Fruit fly (Drosophila melanogaster) whole organism, embryonic: ENCODE data around the gene CG7362.

ENCODE experiments used
- B-H2 ChIP-seq: fragments of 200-800 bp; sonication (Bioruptor generic); optimal IDR thresholded peaks from 2 replicates; lab custom pipeline; 2018; ENCODE audit warnings: missing biosample characterization, mild to moderate bottlenecking, missing genetic modification characterization
- CG11456 ChIP-seq: fragments of 200-800 bp; sonication (Bioruptor generic); IDR thresholded peaks from 3 replicates; pipeline ENCODE4 v1.3.6; 2022; ENCODE audit warnings: missing biosample characterization, missing genetic modification characterization
- CG11695 ChIP-seq: fragments of 200-800 bp; sonication (Bioruptor generic); IDR thresholded peaks from 3 replicates; pipeline ENCODE4 v1.3.6; 2022; ENCODE audit warnings: missing biosample characterization, missing genetic modification characterization
- CG12299 ChIP-seq: fragments of 200-800 bp; sonication (Bioruptor generic); optimal IDR thresholded peaks from 2 replicates; lab custom pipeline; 2018; ENCODE audit warnings: missing biosample characterization, mild to moderate bottlenecking, missing genetic modification characterization
- CG14710 ChIP-seq: fragments of 200-800 bp; sonication (Bioruptor generic); optimal IDR thresholded peaks from 3 replicates; lab custom pipeline; 2019; ENCODE audit warnings: missing biosample characterization, mild to moderate bottlenecking, missing genetic modification characterization, moderate library complexity
- CG15011 ChIP-seq: fragments of 200-800 bp; sonication (Bioruptor generic); optimal IDR thresholded peaks from 3 replicates; lab custom pipeline; 2018; ENCODE audit warnings: missing biosample characterization, mild to moderate bottlenecking, missing genetic modification characterization
- CG18262 ChIP-seq: fragments of 200-800 bp; optimal IDR thresholded peaks from 3 replicates; lab custom pipeline; 2019; ENCODE audit warnings: missing biosample characterization, mild to moderate bottlenecking, missing genetic modification characterization, moderate library complexity
- CG30020 ChIP-seq: fragments of 200-800 bp; optimal IDR thresholded peaks from 2 replicates; lab custom pipeline; 2019; ENCODE audit warnings: missing biosample characterization, mild to moderate bottlenecking, missing genetic modification characterization, moderate library complexity
- CG3163 ChIP-seq: fragments of 200-800 bp; sonication (Bioruptor generic); optimal IDR thresholded peaks from 3 replicates; lab custom pipeline; 2016; ENCODE audit warnings: missing biosample characterization, missing genetic modification characterization
- CG32767 ChIP-seq: fragments of 200-800 bp; sonication (Bioruptor generic); IDR thresholded peaks from 2 replicates; pipeline ENCODE4 v1.3.6; 2022; ENCODE audit warnings: missing biosample characterization, missing genetic modification characterization
- CG32772 ChIP-seq: fragments of 200-800 bp; sonication (Bioruptor generic); IDR thresholded peaks from 2 replicates; pipeline ENCODE4 v1.3.6; 2022; ENCODE audit warnings: missing biosample characterization, missing genetic modification characterization
- CG33557 ChIP-seq: fragments of 200-800 bp; sonication (Bioruptor generic); optimal IDR thresholded peaks from 2 replicates; lab custom pipeline; 2019; ENCODE audit warnings: missing biosample characterization, mild to moderate bottlenecking, missing genetic modification characterization, moderate library complexity
- CG42726 ChIP-seq: fragments of 200-800 bp; sonication (Bioruptor generic); IDR thresholded peaks from 2 replicates; pipeline ENCODE4 v1.3.6; 2022; ENCODE audit warnings: missing biosample characterization, missing genetic modification characterization; ENCODE audit not compliant: partially characterized antibody
- CG6689 ChIP-seq: fragments of 200-800 bp; sonication (Bioruptor generic); IDR thresholded peaks from 2 replicates; pipeline ENCODE4 v1.3.6; 2022; ENCODE audit warnings: missing biosample characterization, missing genetic modification characterization
- CG7357 ChIP-seq: fragments of 200-800 bp; sonication (Bioruptor generic); IDR thresholded peaks from 3 replicates; pipeline ENCODE4 v1.3.6; 2022; ENCODE audit warnings: missing biosample characterization, missing genetic modification characterization
- CG8944 ChIP-seq: fragments of 200-800 bp; sonication (Bioruptor generic); optimal IDR thresholded peaks from 3 replicates; lab custom pipeline; 2016; ENCODE audit warnings: missing biosample characterization, missing genetic modification characterization
- Dip3 ChIP-seq: fragments of 200-800 bp; sonication (Bioruptor generic); optimal IDR thresholded peaks from 3 replicates; lab custom pipeline; 2016; ENCODE audit warnings: missing biosample characterization, missing genetic modification characterization
- Drgx ChIP-seq: fragments of 200-800 bp; sonication (Bioruptor generic); IDR thresholded peaks from 2 replicates; pipeline ENCODE4 v1.3.6; 2022; ENCODE audit warnings: missing biosample characterization, missing genetic modification characterization
- E2f1 ChIP-seq: fragments of 200-800 bp; sonication (Bioruptor generic); IDR thresholded peaks from 2 replicates; pipeline ENCODE4 v1.3.6; 2022; ENCODE audit warnings: missing biosample characterization, missing genetic modification characterization
- H15 ChIP-seq: fragments of 200-800 bp; sonication (Bioruptor generic); IDR thresholded peaks from 3 replicates; pipeline ENCODE4 v1.3.6; 2022; ENCODE audit warnings: missing biosample characterization, missing genetic modification characterization
- Hr3 ChIP-seq: fragments of 200-800 bp; sonication (Bioruptor generic); optimal IDR thresholded peaks from 3 replicates; lab custom pipeline; 2016; ENCODE audit warnings: missing biosample characterization, missing genetic modification characterization
- MBD-R2 ChIP-seq: fragments of 200-800 bp; sonication (Bioruptor generic); IDR thresholded peaks from 2 replicates; pipeline ENCODE4 v1.3.6; 2022; ENCODE audit warnings: missing biosample characterization, missing genetic modification characterization
- Mad ChIP-seq: fragments of 200-800 bp; sonication (Bioruptor generic); optimal IDR thresholded peaks from 2 replicates; lab custom pipeline; 2016; ENCODE audit warnings: missing biosample characterization, missing genetic modification characterization
- Max ChIP-seq: fragments of 200-800 bp; sonication (Bioruptor generic); optimal IDR thresholded peaks from 2 replicates; lab custom pipeline; 2016; ENCODE audit warnings: missing biosample characterization, mild to moderate bottlenecking, missing genetic modification characterization
- Mrtf ChIP-seq: fragments of 200-800 bp; sonication (Bioruptor generic); IDR thresholded peaks from 3 replicates; pipeline ENCODE4 v1.3.6; 2022; ENCODE audit warnings: missing biosample characterization, missing genetic modification characterization
- Pdp1 ChIP-seq, 2 experiments: fragments of 200-800 bp; sonication (Bioruptor generic); optimal IDR thresholded peaks; 3 replicates each; lab custom pipeline; 2016; ENCODE audit warnings: missing biosample characterization in 2 of 2, missing genetic modification characterization in 2 of 2, mild to moderate bottlenecking in 1 of 2, moderate library complexity in 1 of 2
- Poxn ChIP-seq: fragments of 200-800 bp; sonication (Bioruptor generic); IDR thresholded peaks from 2 replicates; pipeline ENCODE4 v1.3.6; 2022; ENCODE audit warnings: missing biosample characterization, missing genetic modification characterization
- Ravus ChIP-seq: fragments of 200-800 bp; sonication (Bioruptor generic); IDR thresholded peaks from 2 replicates; pipeline ENCODE4 v1.3.6; 2022; ENCODE audit warnings: missing biosample characterization, missing genetic modification characterization
- Rfx ChIP-seq: fragments of 200-800 bp; sonication (Bioruptor generic); IDR thresholded peaks from 2 replicates; pipeline ENCODE4 v1.3.6; 2022; ENCODE audit warnings: missing biosample characterization, missing genetic modification characterization
- Six4 ChIP-seq: fragments of 200-800 bp; sonication (Bioruptor generic); optimal IDR thresholded peaks from 2 replicates; lab custom pipeline; 2016; ENCODE audit warnings: missing biosample characterization, missing genetic modification characterization
- Sry-β ChIP-seq: fragments of 200-800 bp; sonication (Bioruptor generic); optimal IDR thresholded peaks from 2 replicates; lab custom pipeline; 2018; ENCODE audit warnings: missing biosample characterization, mild to moderate bottlenecking, missing genetic modification characterization, moderate library complexity
- aop ChIP-seq: fragments of 200-800 bp; sonication (Bioruptor generic); IDR thresholded peaks from 2 replicates; pipeline ENCODE4 v1.3.6; 2022; ENCODE audit warnings: missing biosample characterization, missing genetic modification characterization
- ap ChIP-seq: fragments of 200-800 bp; sonication (Bioruptor generic); IDR thresholded peaks from 2 replicates; pipeline ENCODE4 v1.3.6; 2022; ENCODE audit warnings: missing biosample characterization, missing genetic modification characterization
- cg ChIP-seq: fragments of 200-800 bp; sonication (Bioruptor generic); optimal IDR thresholded peaks from 3 replicates; lab custom pipeline; 2019; ENCODE audit warnings: missing biosample characterization, mild to moderate bottlenecking, missing genetic modification characterization, moderate library complexity
- chn ChIP-seq: fragments of 200-800 bp; sonication (Bioruptor generic); optimal IDR thresholded peaks from 2 replicates; lab custom pipeline; 2016; ENCODE audit warnings: missing biosample characterization, missing genetic modification characterization
- dm ChIP-seq: fragments of 200-800 bp; sonication (Bioruptor generic); optimal IDR thresholded peaks from 3 replicates; lab custom pipeline; 2016; ENCODE audit warnings: missing biosample characterization, missing genetic modification characterization
- emc ChIP-seq: fragments of 200-800 bp; sonication (Bioruptor generic); optimal IDR thresholded peaks from 2 replicates; lab custom pipeline; 2016; ENCODE audit warnings: missing biosample characterization, missing genetic modification characterization
- fu2 ChIP-seq: fragments of 200-800 bp; sonication (Bioruptor generic); optimal IDR thresholded peaks from 2 replicates; lab custom pipeline; 2016; ENCODE audit warnings: missing biosample characterization, missing genetic modification characterization
- gce ChIP-seq: fragments of 200-800 bp; sonication (Bioruptor generic); IDR thresholded peaks from 3 replicates; pipeline ENCODE4 v1.3.6; 2022; ENCODE audit warnings: missing biosample characterization, missing genetic modification characterization
- gcm2 ChIP-seq: fragments of 200-800 bp; sonication (Bioruptor generic); optimal IDR thresholded peaks from 2 replicates; lab custom pipeline; 2016; ENCODE audit warnings: missing biosample characterization, missing genetic modification characterization
- her ChIP-seq: fragments of 200-800 bp; sonication (Bioruptor generic); optimal IDR thresholded peaks from 2 replicates; lab custom pipeline; 2016; ENCODE audit warnings: missing biosample characterization, missing genetic modification characterization
- jing ChIP-seq: fragments of 200-800 bp; sonication (Bioruptor generic); optimal IDR thresholded peaks from 2 replicates; lab custom pipeline; 2018; ENCODE audit warnings: missing biosample characterization, mild to moderate bottlenecking, missing genetic modification characterization
- pb ChIP-seq: fragments of 200-800 bp; sonication (Bioruptor generic); optimal IDR thresholded peaks from 3 replicates; lab custom pipeline; 2016; ENCODE audit warnings: missing biosample characterization, missing genetic modification characterization
- phol ChIP-seq: fragments of 200-800 bp; sonication (Bioruptor generic); optimal IDR thresholded peaks from 3 replicates; lab custom pipeline; 2018; ENCODE audit warnings: missing biosample characterization, mild to moderate bottlenecking, missing genetic modification characterization, moderate library complexity
- pnt ChIP-seq: fragments of 200-800 bp; sonication (Bioruptor generic); optimal IDR thresholded peaks from 3 replicates; lab custom pipeline; 2016; ENCODE audit warnings: missing biosample characterization, missing genetic modification characterization
- prd ChIP-seq, 3 experiments: fragments of >200 bp in 2 of 3; fragments of 200-800 bp in 1 of 3; sonication (Bioruptor generic) in 1 of 3; optimal IDR thresholded peaks in 2 of 3; IDR thresholded peaks in 1 of 3; 2 replicates in 2 of 3; 3 replicates in 1 of 3; pipeline versions ENCODE4 v1.3.6 to Lab custom; 2017 to 2022; ENCODE audit warnings: missing biosample characterization in 1 of 3, missing genetic modification characterization in 1 of 3
- sqz ChIP-seq: fragments of 200-800 bp; sonication (Bioruptor generic); optimal IDR thresholded peaks from 3 replicates; lab custom pipeline; 2018; ENCODE audit warnings: missing biosample characterization, mild to moderate bottlenecking, missing genetic modification characterization
- tgo ChIP-seq: fragments of 200-800 bp; sonication (Bioruptor generic); IDR thresholded peaks from 3 replicates; pipeline ENCODE4 v1.3.6; 2022; ENCODE audit warnings: missing biosample characterization, missing genetic modification characterization
- tin ChIP-seq: fragments of 200-800 bp; sonication (Bioruptor generic); optimal IDR thresholded peaks from 3 replicates; lab custom pipeline; 2016; ENCODE audit warnings: missing biosample characterization, missing genetic modification characterization
- toy ChIP-seq: fragments of 200-800 bp; sonication (Bioruptor generic); IDR thresholded peaks from 2 replicates; pipeline ENCODE4 v1.3.6; 2022; ENCODE audit warnings: missing biosample characterization, missing genetic modification characterization
- tup ChIP-seq: fragments of 200-800 bp; sonication (Bioruptor generic); optimal IDR thresholded peaks from 2 replicates; lab custom pipeline; 2016; ENCODE audit warnings: missing biosample characterization, mild to moderate bottlenecking, missing genetic modification characterization, moderate library complexity
- unc-4 ChIP-seq: fragments of 200-800 bp; sonication (Bioruptor generic); IDR thresholded peaks from 2 replicates; pipeline ENCODE4 v1.3.6; 2022; ENCODE audit warnings: missing biosample characterization, missing genetic modification characterization; ENCODE audit not compliant: partially characterized antibody

The CG7362 gene

dm6 chr3R:14742928-14743327, 11.3 kb downstream of the CG7362 start (continued):
- TF ChIP-seq CG15011 (GFP tag; lab: Kevin White, UChicago) (no peak), gcm2 (GFP tag; lab: Kevin White, UChicago) (no peak), CG32772 (peak; percentile 67), CG32767 (GFP tag; lab: Robert Waterston, UW) (no peak), prd (optimal IDR thresholded peaks at IDR 0.05; lab: Kevin White, UChicago) (no peak), prd (GFP tag; IDR thresholded peaks at IDR 0.05; lab: Robert Waterston, UW) (peak; percentile 88), CG11456 (GFP tag; lab: Robert Waterston, UW) (no peak), gce (GFP tag; lab: Robert Waterston, UW) (peak; percentile 81), Sry-β (GFP tag; lab: Kevin White, UChicago) (no peak), Poxn (GFP tag; lab: Robert Waterston, UW) (no peak), tup (GFP tag; lab: Kevin White, UChicago) (no peak), CG8944 (GFP tag; lab: Kevin White, UChicago) (no peak), Six4 (GFP tag; lab: Kevin White, UChicago) (peak; percentile 35), Pdp1 (GFP tag; optimal IDR thresholded peaks at IDR 0.05; lab: Kevin White, UChicago) (peak; percentile 35 to 36), aop (GFP tag; lab: Robert Waterston, UW) (peak; percentile 18; the same call in 1 of the 2 replicates), tin (GFP tag; lab: Kevin White, UChicago) (no peak), toy (GFP tag; lab: Robert Waterston, UW) (no peak), Dip3 (GFP tag; lab: Kevin White, UChicago) (no peak), sqz (GFP tag; lab: Kevin White, UChicago) (no peak), Mrtf (GFP tag; lab: Robert Waterston, UW) (peak; percentile 41; the same call in 1 of the 3 replicates), CG18262 (tag; lab: Kevin White, UChicago) (peak; percentile 69), cg (GFP tag; lab: Kevin White, UChicago) (no peak), CG33557 (GFP tag; lab: Kevin White, UChicago) (no peak), dm (no peak), Ravus (GFP tag; lab: Robert Waterston, UW) (no peak), MBD-R2 (GFP tag; lab: Robert Waterston, UW) (0 out of 2 replicates have a peak, but pooled peaks have one; percentile 12), CG42726 (GFP tag; lab: Robert Waterston, UW) (no peak), phol (tag; lab: Kevin White, UChicago) (peak; percentile 73), CG12299 (tag; lab: Kevin White, UChicago) (no peak), CG3163 (GFP tag; lab: Kevin White, UChicago) (no peak), Mad (no peak), B-H2 (GFP tag; lab: Kevin White, UChicago) (no peak), ap (GFP tag; lab: Robert Waterston, UW) (peak; percentile 47; the same call in 1 of the 2 replicates), CG14710 (peak; percentile 45), CG7357 (GFP tag; lab: Robert Waterston, UW) (peak; percentile 57; the same call in 2 of the 3 replicates), emc (GFP tag; lab: Kevin White, UChicago) (no peak), chn (GFP tag; lab: Kevin White, UChicago) (no peak), Rfx (peak; percentile 59), fu2 (no peak), Max (GFP tag; lab: Kevin White, UChicago) (no peak), H15 (GFP tag; lab: Robert Waterston, UW) (peak; percentile 65; the same call in 2 of the 3 replicates), Hr3 (GFP tag; lab: Kevin White, UChicago) (no peak), Drgx (GFP tag; lab: Robert Waterston, UW) (peak; percentile 88), unc-4 (no peak), pb (GFP tag; lab: Kevin White, UChicago) (no peak), pnt (peak; percentile 30), her (GFP tag; lab: Kevin White, UChicago) (no peak), tgo (GFP tag; lab: Robert Waterston, UW) (peak; percentile 51; the same call in 2 of the 3 replicates), CG30020 (tag; lab: Kevin White, UChicago) (no peak), CG6689 (peak; percentile 72), jing (GFP tag; lab: Kevin White, UChicago) (no peak), CG11695 (GFP tag; lab: Robert Waterston, UW) (0 out of 3 replicates have a peak, but pooled peaks have one; percentile 34), E2f1 (peak; percentile 51)
